Fruit fly (Drosophila melanogaster) Kc167 (cell line): Measurements from ENCODE around the gene CG31729.

ENCODE experiments used
- Sin3A ChIP-seq: fragments of >200 bp; optimal IDR thresholded peaks from 2 replicates; lab custom pipeline; 2018; ENCODE audit warnings: missing external identifiers
- h ChIP-seq: fragments of >200 bp; optimal IDR thresholded peaks from 3 replicates; lab custom pipeline; 2018; ENCODE audit warnings: missing external identifiers
- insv ChIP-seq: fragments of >200 bp; optimal IDR thresholded peaks from 3 replicates; lab custom pipeline; 2018; ENCODE audit warnings: missing external identifiers

- TF ChIP-seq h (lab: Kevin White, UChicago): no peak
- no peak for TF ChIP-seq insv
- no peak for TF ChIP-seq Sin3A (lab: Kevin White, UChicago)
Measured at dm6 chr2L:13245855-13246645, 43.7 kb upstream of the CG31729 start, which contains the start of gene CG16820.
